Fruit fly (Drosophila melanogaster) whole organism, embryonic: ENCODE data around the gene CG14803.

Experiments
- CG1024 ChIP-seq: fragments of 200-800 bp; sonication (Bioruptor generic); IDR thresholded peaks from 2 replicates; pipeline ENCODE4 v1.3.6; 2022; ENCODE audit warnings: missing biosample characterization, missing genetic modification characterization
- CG11504 ChIP-seq: fragments of 200-800 bp; sonication (Bioruptor generic); optimal IDR thresholded peaks from 3 replicates; lab custom pipeline; 2019; ENCODE audit warnings: missing biosample characterization, mild to moderate bottlenecking, missing genetic modification characterization, moderate library complexity
- CG11723 ChIP-seq: fragments of 200-800 bp; sonication (Bioruptor generic); optimal IDR thresholded peaks from 2 replicates; lab custom pipeline; 2017; ENCODE audit warnings: missing biosample characterization, mild to moderate bottlenecking, missing genetic modification characterization
- CG14050 ChIP-seq: fragments of 200-800 bp; sonication (Bioruptor generic); IDR thresholded peaks from 3 replicates; pipeline ENCODE4 v1.3.6; 2022; ENCODE audit warnings: missing biosample characterization, missing genetic modification characterization
- CG15011 ChIP-seq: fragments of 200-800 bp; sonication (Bioruptor generic); optimal IDR thresholded peaks from 3 replicates; lab custom pipeline; 2018; ENCODE audit warnings: missing biosample characterization, mild to moderate bottlenecking, missing genetic modification characterization
- CG16779 ChIP-seq: fragments of 200-800 bp; sonication (Bioruptor generic); IDR thresholded peaks from 2 replicates; pipeline ENCODE4 v1.3.6; 2022; ENCODE audit warnings: missing biosample characterization, missing genetic modification characterization
- CG17359 ChIP-seq: fragments of 200-800 bp; sonication (Bioruptor generic); optimal IDR thresholded peaks from 3 replicates; lab custom pipeline; 2018; ENCODE audit warnings: missing biosample characterization, mild to moderate bottlenecking, missing genetic modification characterization, moderate library complexity
- CG1792 ChIP-seq: fragments of 200-800 bp; sonication (Bioruptor generic); optimal IDR thresholded peaks from 2 replicates; lab custom pipeline; 2016; ENCODE audit warnings: missing biosample characterization, missing genetic modification characterization
- CG31224 ChIP-seq: fragments of 200-800 bp; sonication (Bioruptor generic); IDR thresholded peaks from 2 replicates; pipeline ENCODE4 v1.3.6; 2022; ENCODE audit warnings: missing biosample characterization, missing genetic modification characterization
- CG33213 ChIP-seq: fragments of 200-800 bp; sonication (Bioruptor generic); optimal IDR thresholded peaks from 3 replicates; lab custom pipeline; 2016; ENCODE audit warnings: missing biosample characterization, missing genetic modification characterization
- CG34376 ChIP-seq: fragments of 200-800 bp; sonication (Bioruptor generic); optimal IDR thresholded peaks from 2 replicates; lab custom pipeline; 2018; ENCODE audit warnings: missing biosample characterization, mild to moderate bottlenecking, missing genetic modification characterization
- CG4617 ChIP-seq: fragments of 200-800 bp; sonication (Bioruptor generic); optimal IDR thresholded peaks from 3 replicates; lab custom pipeline; 2016; ENCODE audit warnings: missing biosample characterization, missing genetic modification characterization, borderline replicate concordance
- CG6689 ChIP-seq: fragments of 200-800 bp; sonication (Bioruptor generic); IDR thresholded peaks from 2 replicates; pipeline ENCODE4 v1.3.6; 2022; ENCODE audit warnings: missing biosample characterization, missing genetic modification characterization
- CG7928 ChIP-seq: fragments of 200-800 bp; sonication (Bioruptor generic); optimal IDR thresholded peaks from 2 replicates; lab custom pipeline; 2017; ENCODE audit warnings: missing biosample characterization, mild to moderate bottlenecking, missing genetic modification characterization
- CG8765 ChIP-seq: fragments of 200-800 bp; sonication (Bioruptor generic); IDR thresholded peaks from 2 replicates; pipeline ENCODE4 v1.3.6; 2022; ENCODE audit warnings: missing biosample characterization, missing genetic modification characterization
- CG9609 ChIP-seq: fragments of 200-800 bp; sonication (Bioruptor generic); optimal IDR thresholded peaks from 3 replicates; lab custom pipeline; 2016; ENCODE audit warnings: missing biosample characterization, missing genetic modification characterization
- CG9817 ChIP-seq: fragments of 200-800 bp; sonication (Bioruptor generic); optimal IDR thresholded peaks from 2 replicates; lab custom pipeline; 2018; ENCODE audit warnings: missing biosample characterization, mild to moderate bottlenecking, missing genetic modification characterization, moderate library complexity
- CG9876 ChIP-seq: fragments of 200-800 bp; sonication (Bioruptor generic); optimal IDR thresholded peaks from 2 replicates; lab custom pipeline; 2016; ENCODE audit warnings: missing biosample characterization, missing genetic modification characterization
- Dip3 ChIP-seq: fragments of 200-800 bp; sonication (Bioruptor generic); optimal IDR thresholded peaks from 3 replicates; lab custom pipeline; 2016; ENCODE audit warnings: missing biosample characterization, missing genetic modification characterization
- Doc3 ChIP-seq: fragments of 200-800 bp; sonication (Bioruptor generic); IDR thresholded peaks from 3 replicates; pipeline ENCODE4 v1.3.6; 2022; ENCODE audit warnings: missing biosample characterization, missing genetic modification characterization; ENCODE audit not compliant: partially characterized antibody
- Drgx ChIP-seq: fragments of 200-800 bp; sonication (Bioruptor generic); IDR thresholded peaks from 2 replicates; pipeline ENCODE4 v1.3.6; 2022; ENCODE audit warnings: missing biosample characterization, missing genetic modification characterization
- Gug ChIP-seq: fragments of 200-800 bp; sonication (Bioruptor generic); IDR thresholded peaks from 4 replicates; pipeline ENCODE4 v1.3.6; 2022; ENCODE audit warnings: missing biosample characterization, missing genetic modification characterization
- Hmr ChIP-seq: fragments of 200-800 bp; sonication (Bioruptor generic); optimal IDR thresholded peaks from 3 replicates; lab custom pipeline; 2017; ENCODE audit warnings: mild to moderate bottlenecking, missing biosample characterization, missing genetic modification reagents, missing genetic modification characterization
- Hr3 ChIP-seq: fragments of 200-800 bp; sonication (Bioruptor generic); optimal IDR thresholded peaks from 3 replicates; lab custom pipeline; 2016; ENCODE audit warnings: missing biosample characterization, missing genetic modification characterization
- Hr51 ChIP-seq, 2 experiments: fragments of 200-800 bp; sonication (Bioruptor generic); optimal IDR thresholded peaks; 2 replicates in 1 of 2; 3 replicates in 1 of 2; lab custom pipeline; 2016 to 2018; ENCODE audit warnings: missing biosample characterization in 2 of 2, missing genetic modification characterization in 2 of 2, mild to moderate bottlenecking in 1 of 2, moderate library complexity in 1 of 2
- Med ChIP-seq: fragments of 200-800 bp; sonication (Bioruptor generic); peaks from one replicate; lab custom pipeline; 2016; ENCODE audit warnings: missing biosample characterization, missing genetic modification characterization, mild to moderate bottlenecking, inconsistent platforms, moderate library complexity
- Nf-YA ChIP-seq: fragments of 200-800 bp; sonication (Bioruptor generic); IDR thresholded peaks from 2 replicates; pipeline ENCODE4 v1.3.6; 2022; ENCODE audit warnings: missing biosample characterization, missing genetic modification characterization
- Pdp1 ChIP-seq, 2 experiments: fragments of 200-800 bp; sonication (Bioruptor generic); optimal IDR thresholded peaks; 3 replicates each; lab custom pipeline; 2016; ENCODE audit warnings: missing biosample characterization in 2 of 2, missing genetic modification characterization in 2 of 2, mild to moderate bottlenecking in 1 of 2, moderate library complexity in 1 of 2
- Side ChIP-seq: fragments of 200-800 bp; sonication (Bioruptor generic); optimal IDR thresholded peaks from 2 replicates; lab custom pipeline; 2016; ENCODE audit warnings: missing biosample characterization, missing genetic modification characterization
- Sox102F ChIP-seq: fragments of 200-800 bp; sonication (Bioruptor generic); optimal IDR thresholded peaks from 2 replicates; lab custom pipeline; 2018; ENCODE audit warnings: missing biosample characterization, mild to moderate bottlenecking, missing genetic modification characterization, moderate library complexity
- caup ChIP-seq: fragments of 200-800 bp; sonication (Bioruptor generic); optimal IDR thresholded peaks from 3 replicates; lab custom pipeline; 2017; ENCODE audit warnings: missing biosample characterization, mild to moderate bottlenecking, missing genetic modification characterization, moderate library complexity; ENCODE audit not compliant: severe bottlenecking
- chif ChIP-seq, 2 experiments: fragments of 200-800 bp; sonication (Bioruptor generic); optimal IDR thresholded peaks; 3 replicates each; lab custom pipeline; 2016; ENCODE audit warnings: missing biosample characterization in 2 of 2, missing genetic modification characterization in 2 of 2
- chm ChIP-seq: fragments of 200-800 bp; sonication (Bioruptor generic); IDR thresholded peaks from 2 replicates; pipeline ENCODE4 v1.3.6; 2022; ENCODE audit warnings: missing biosample characterization, missing genetic modification characterization
- ci ChIP-seq: fragments of 200-800 bp; sonication (Bioruptor generic); IDR thresholded peaks from 3 replicates; pipeline ENCODE4 v1.3.6; 2022; ENCODE audit warnings: missing biosample characterization, missing genetic modification characterization
- cwo ChIP-seq: fragments of 200-800 bp; sonication (Bioruptor generic); optimal IDR thresholded peaks from 3 replicates; lab custom pipeline; 2017; ENCODE audit warnings: missing biosample characterization, missing genetic modification characterization, mild to moderate bottlenecking, moderate library complexity, missing genetic modification reagents
- eve ChIP-seq, 2 experiments: fragments of >200 bp; optimal IDR thresholded peaks; 2 replicates each; lab custom pipeline; 2017; ENCODE audit warnings: missing biosample characterization in 2 of 2, missing genetic modification characterization in 2 of 2
- eyg ChIP-seq: fragments of 200-800 bp; sonication (Bioruptor generic); optimal IDR thresholded peaks from 3 replicates; lab custom pipeline; 2016; ENCODE audit warnings: missing biosample characterization, missing genetic modification characterization
- grau ChIP-seq: fragments of 200-800 bp; optimal IDR thresholded peaks from 3 replicates; lab custom pipeline; 2019; ENCODE audit warnings: missing biosample characterization, mild to moderate bottlenecking, missing genetic modification characterization, moderate library complexity
- hkb ChIP-seq, 2 experiments: fragments of 200-800 bp in 1 of 2; fragments of >200 bp in 1 of 2; sonication (Bioruptor generic) in 1 of 2; IDR thresholded peaks in 1 of 2; optimal IDR thresholded peaks in 1 of 2; 2 replicates each; pipeline versions ENCODE4 v1.3.6 to Lab custom; 2017 to 2022; ENCODE audit warnings: missing biosample characterization in 1 of 2, missing genetic modification characterization in 1 of 2
- jigr1 ChIP-seq: fragments of 200-800 bp; sonication (Bioruptor generic); IDR thresholded peaks from 3 replicates; pipeline ENCODE4 v1.3.6; 2022; ENCODE audit warnings: missing biosample characterization, missing genetic modification characterization
- kah ChIP-seq: fragments of 200-800 bp; sonication (Bioruptor generic); optimal IDR thresholded peaks from 2 replicates; lab custom pipeline; 2018; ENCODE audit warnings: missing biosample characterization, mild to moderate bottlenecking, missing genetic modification characterization
- lab ChIP-seq: fragments of 200-800 bp; sonication (Bioruptor generic); optimal IDR thresholded peaks from 3 replicates; lab custom pipeline; 2017; ENCODE audit warnings: missing biosample characterization, missing genetic modification characterization, mild to moderate bottlenecking, moderate library complexity, missing genetic modification reagents
- rib ChIP-seq: fragments of 200-800 bp; sonication (Bioruptor generic); IDR thresholded peaks from 2 replicates; pipeline ENCODE4 v1.3.6; 2022; ENCODE audit warnings: missing biosample characterization, missing genetic modification characterization
- sens ChIP-seq: fragments of 200-800 bp; sonication (Bioruptor generic); peaks from one replicate; lab custom pipeline; 2016; ENCODE audit warnings: missing biosample characterization, missing genetic modification characterization
- slbo ChIP-seq: fragments of 200-800 bp; sonication (Bioruptor generic); IDR thresholded peaks from 2 replicates; pipeline ENCODE4 v1.3.6; 2022; ENCODE audit warnings: missing biosample characterization, missing genetic modification characterization
- sr ChIP-seq: fragments of 200-800 bp; sonication (Bioruptor generic); IDR thresholded peaks from 3 replicates; pipeline ENCODE4 v1.3.6; 2022; ENCODE audit warnings: missing biosample characterization, missing genetic modification characterization
- toy ChIP-seq: fragments of 200-800 bp; sonication (Bioruptor generic); IDR thresholded peaks from 2 replicates; pipeline ENCODE4 v1.3.6; 2022; ENCODE audit warnings: missing biosample characterization, missing genetic modification characterization
- vfl ChIP-seq: fragments of 200-800 bp; sonication (Bioruptor generic); optimal IDR thresholded peaks from 2 replicates; lab custom pipeline; 2016; ENCODE audit warnings: missing biosample characterization, missing genetic modification characterization
- wdn ChIP-seq: fragments of 200-800 bp; sonication (Bioruptor generic); IDR thresholded peaks from 2 replicates; pipeline ENCODE4 v1.3.6; 2022; ENCODE audit warnings: missing biosample characterization, missing genetic modification characterization

CG14803 gene

dm6 chrX:1845413-1845951 lies 23.2 kb upstream of the CG14803 start (continued):
- no peak for TF ChIP-seq kah (GFP tag; lab: Kevin White, UChicago)
- no peak for TF ChIP-seq CG8765 (GFP tag; lab: Robert Waterston, UW)
- TF ChIP-seq Side (GFP tag; lab: Kevin White, UChicago), result peak; percentile 44
- TF ChIP-seq jigr1 (GFP tag; lab: Robert Waterston, UW), result no peak
- TF ChIP-seq sens, result peak; percentile 89
- no peak for TF ChIP-seq Gug (GFP tag; lab: Robert Waterston, UW)
- no peak for TF ChIP-seq CG4617 (GFP tag; lab: Kevin White, UChicago)
- peak in 1 of 2 experiments; percentile 7 for TF ChIP-seq Hr51 (GFP tag; optimal IDR thresholded peaks at IDR 0.05; lab: Kevin White, UChicago)
- no peak; the same call in 1 of the 2 replicates for TF ChIP-seq CG1024 (GFP tag; lab: Robert Waterston, UW)
- 0 out of 3 replicates have a peak, but pooled peaks have one; percentile 17 for TF ChIP-seq CG14050
- 0 out of 2 replicates have a peak, but pooled peaks have one; percentile 37 for TF ChIP-seq CG16779 (GFP tag; lab: Robert Waterston, UW)
- no peak for TF ChIP-seq Doc3
- peak; percentile 53; the same call in 1 of the 2 replicates for TF ChIP-seq toy (GFP tag; lab: Robert Waterston, UW)
- TF ChIP-seq rib (GFP tag; lab: Robert Waterston, UW), result peak; percentile 58; the same call in 1 of the 2 replicates
- peak; percentile 12 for TF ChIP-seq grau (tag; lab: Kevin White, UChicago)
- TF ChIP-seq caup (GFP tag; lab: Kevin White, UChicago), result peak; percentile 73
- TF ChIP-seq chif (GFP tag; optimal IDR thresholded peaks at IDR 0.05; lab: Kevin White, UChicago), result peak in 1 of 2 experiments; percentile 66
- TF ChIP-seq CG33213 (GFP tag; lab: Kevin White, UChicago), result peak; percentile 50
- peak; percentile 10 to 91 for TF ChIP-seq Pdp1 (GFP tag; optimal IDR thresholded peaks at IDR 0.05; lab: Kevin White, UChicago)
- TF ChIP-seq Hmr (GFP tag; lab: Kevin White, UChicago), result peak; percentile 81
- peak; percentile 87 for TF ChIP-seq CG1792 (GFP tag; lab: Kevin White, UChicago)
- peak; percentile 72 for TF ChIP-seq sr (GFP tag; lab: Robert Waterston, UW)
- 0 out of 2 replicates have a peak, but pooled peaks have one; percentile 36 for TF ChIP-seq wdn
- peak; percentile 39 for TF ChIP-seq CG17359 (tag; lab: Kevin White, UChicago)
- peak; percentile 93 for TF ChIP-seq Med (GFP tag; lab: Kevin White, UChicago)
- TF ChIP-seq CG31224 (GFP tag; lab: Robert Waterston, UW), result 0 out of 2 replicates have a peak, but pooled peaks have one; percentile 39
- peak; percentile 76; the same call in 2 of the 3 replicates for TF ChIP-seq ci
- 0 out of 2 replicates have a peak, but pooled peaks have one; percentile 7 for TF ChIP-seq Drgx
- peak; percentile 36 for TF ChIP-seq CG9876
- TF ChIP-seq eyg (GFP tag; lab: Kevin White, UChicago), result peak; percentile 68
- no peak for TF ChIP-seq eve (GFP tag; optimal IDR thresholded peaks at IDR 0.05; lab: Kevin White, UChicago)
- TF ChIP-seq hkb (optimal IDR thresholded peaks at IDR 0.05; lab: Kevin White, UChicago), result no peak
- peak; percentile 72 for TF ChIP-seq hkb (GFP tag; IDR thresholded peaks at IDR 0.05; lab: Robert Waterston, UW)
- TF ChIP-seq Dip3, result no peak
- TF ChIP-seq CG11504 (tag; lab: Kevin White, UChicago), result peak; percentile 31
- no peak for TF ChIP-seq CG11723 (GFP tag; lab: Kevin White, UChicago)
- peak; percentile 34; the same call in 1 of the 2 replicates for TF ChIP-seq Nf-YA (GFP tag; lab: Robert Waterston, UW)
- TF ChIP-seq lab, result peak; percentile 77
- peak; percentile 24 for TF ChIP-seq CG7928 (GFP tag; lab: Kevin White, UChicago)
- 0 out of 2 replicates have a peak, but pooled peaks have one; percentile 7 for TF ChIP-seq CG6689 (GFP tag; lab: Robert Waterston, UW)
- TF ChIP-seq Sox102F (GFP tag; lab: Kevin White, UChicago), result peak; percentile 38
- TF ChIP-seq slbo (GFP tag; lab: Robert Waterston, UW), result peak; percentile 52
- peak; percentile 35 for TF ChIP-seq CG9609
- TF ChIP-seq chm (GFP tag; lab: Robert Waterston, UW), result no peak
- peak; percentile 75 for TF ChIP-seq cwo (GFP tag; lab: Kevin White, UChicago)
- TF ChIP-seq CG34376, result peak; percentile 73
- TF ChIP-seq CG15011 (GFP tag; lab: Kevin White, UChicago), result peak; percentile 7
- no peak for TF ChIP-seq CG9817
- peak; percentile 9 for TF ChIP-seq Hr3
- peak; percentile 25 for TF ChIP-seq vfl
